Worm (Caenorhabditis elegans) whole organism, L4 larva: ENCODE data around the gene enri-1.

Experiments
- F37D6.2 ChIP-seq: sonication (generic microtip); optimal IDR thresholded peaks from 2 replicates; lab custom pipeline; 2016; ENCODE audit warnings: mild to moderate bottlenecking, missing genetic modification characterization, missing compliant biosample characterization
- lin-39 ChIP-seq: fragments of 150-350 bp; optimal IDR thresholded peaks from 2 replicates; lab custom pipeline; 2014; ENCODE audit warnings: missing biosample characterization, missing genetic modification reagents, missing genetic modification characterization
- nhr-10 ChIP-seq: fragments of 150-350 bp; optimal IDR thresholded peaks from 2 replicates; lab custom pipeline; 2014; ENCODE audit warnings: missing biosample characterization, missing genetic modification characterization
- nhr-237 ChIP-seq: sonication (generic microtip); optimal IDR thresholded peaks from 2 replicates; lab custom pipeline; 2017; ENCODE audit warnings: missing biosample characterization, missing genetic modification characterization
- pqm-1 ChIP-seq: sonication (generic microtip); optimal IDR thresholded peaks from 2 replicates; lab custom pipeline; 2017; ENCODE audit warnings: missing biosample characterization, missing genetic modification characterization
- unc-130 ChIP-seq: sonication (generic microtip); optimal IDR thresholded peaks from 2 replicates; lab custom pipeline; 2016; ENCODE audit warnings: missing genetic modification reagents, missing genetic modification characterization, missing compliant biosample characterization
- zip-11 ChIP-seq: fragments of 200-800 bp; sonication (Bioruptor generic); IDR thresholded peaks from 2 replicates; pipeline ENCODE4 v1.3.6; 2022; ENCODE audit warnings: missing genetic modification characterization, missing compliant biosample characterization

- TF ChIP-seq zip-11 (GFP tag; lab: Robert Waterston, UW) (no peak), nhr-237 (no peak), pqm-1 (no peak), nhr-10 (no peak), F37D6.2 (no peak), unc-130 (GFP tag; lab: Kevin White, UChicago) (no peak), lin-39 (tag; lab: Kevin White, UChicago) (no peak)
Measured at ce11 chrII:2324956-2325355, 16.5 kb downstream of the enri-1 start, which contains the start of gene ZK1240.11.
